Fruit fly (Drosophila melanogaster): ENCODE data around the gene CG33514.

DNA sequence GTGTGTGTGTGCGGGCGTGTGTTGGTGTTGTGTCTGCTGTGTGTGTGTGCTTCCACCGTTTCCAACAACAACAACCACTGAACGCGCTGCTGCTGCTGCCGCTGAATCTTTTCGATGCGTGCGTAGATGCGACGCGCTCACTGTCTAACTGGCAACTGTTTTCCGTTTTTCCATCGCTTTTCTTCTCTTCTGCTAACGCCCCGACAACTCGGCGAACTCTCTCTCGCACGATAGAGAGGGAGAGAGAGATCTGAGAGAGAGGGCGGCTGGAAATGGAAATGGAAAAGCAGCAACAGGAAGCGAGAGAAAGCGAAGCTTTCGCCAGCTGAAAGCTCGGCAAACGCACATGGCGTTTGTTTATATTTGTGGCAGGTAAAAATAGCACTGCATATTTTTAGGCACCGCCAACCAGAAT, 15.0 kb downstream of the CG33514 start, which contains the start of gene DopEcR:
- TF ChIP-seq Myc (optimal IDR thresholded peaks at IDR 0.05) (no peak), Sin3A (optimal IDR thresholded peaks at IDR 0.05) (no peak), insv (optimal IDR thresholded peaks at IDR 0.05) (no peak)
